Worm (Caenorhabditis elegans) whole organism, L3 larva: ENCODE data around the gene Y37H2A.7.

Experiments
- R02D3.7 ChIP-seq: fragments of 150-350 bp; optimal IDR thresholded peaks from 2 replicates; lab custom pipeline; 2014; ENCODE audit warnings: missing biosample characterization, missing genetic modification characterization
- ZK546.5 ChIP-seq: sonication (generic microtip); optimal IDR thresholded peaks from 2 replicates; lab custom pipeline; 2017; ENCODE audit warnings: missing biosample characterization, missing genetic modification characterization
- ceh-16 ChIP-seq: sonication (generic microtip); optimal IDR thresholded peaks from 2 replicates; lab custom pipeline; 2017; ENCODE audit warnings: missing biosample characterization, missing genetic modification characterization
- daf-12 ChIP-seq: fragments of 150-350 bp; optimal IDR thresholded peaks from 2 replicates; lab custom pipeline; 2014; ENCODE audit warnings: missing biosample characterization, missing genetic modification reagents, missing genetic modification characterization
- egl-27 ChIP-seq: sonication (generic microtip); optimal IDR thresholded peaks from 4 replicates; lab custom pipeline; 2017; ENCODE audit warnings: missing biosample characterization, missing genetic modification reagents, missing genetic modification characterization
- elt-1 ChIP-seq: fragments of 150-350 bp; optimal IDR thresholded peaks from 2 replicates; lab custom pipeline; 2014; ENCODE audit warnings: missing biosample characterization, missing genetic modification characterization
- elt-2 ChIP-seq: sonication (generic microtip); optimal IDR thresholded peaks from 2 replicates; lab custom pipeline; 2016; ENCODE audit warnings: missing genetic modification reagents, mild to moderate bottlenecking, missing genetic modification characterization, missing compliant biosample characterization
- elt-3 ChIP-seq, 3 experiments: fragments of 150-350 bp in 1 of 3; sonication (generic microtip) in 2 of 3; optimal IDR thresholded peaks; 2 replicates in 2 of 3; 4 replicates in 1 of 3; lab custom pipeline; 2014 to 2017; ENCODE audit warnings: missing biosample characterization in 3 of 3, missing genetic modification characterization in 3 of 3
- eor-1 ChIP-seq, 2 experiments: fragments of 150-350 bp; optimal IDR thresholded peaks; 2 replicates each; lab custom pipeline; 2014 to 2018; ENCODE audit warnings: missing biosample characterization in 2 of 2, missing genetic modification characterization in 2 of 2
- fkh-10 ChIP-seq: sonication (generic microtip); optimal IDR thresholded peaks from 2 replicates; lab custom pipeline; 2017; ENCODE audit warnings: missing biosample characterization, missing genetic modification reagents, missing genetic modification characterization
- hmg-11 ChIP-seq: sonication (generic microtip); optimal IDR thresholded peaks from 2 replicates; lab custom pipeline; 2016; ENCODE audit warnings: missing genetic modification characterization, missing compliant biosample characterization
- lin-15B ChIP-seq: fragments of 150-350 bp; optimal IDR thresholded peaks from 2 replicates; lab custom pipeline; 2014; ENCODE audit warnings: missing biosample characterization, missing genetic modification characterization
- lin-39 ChIP-seq: fragments of 150-350 bp; optimal IDR thresholded peaks from 2 replicates; lab custom pipeline; 2018; ENCODE audit warnings: missing biosample characterization, missing genetic modification reagents, missing genetic modification characterization
- mdl-1 ChIP-seq: fragments of 150-350 bp; optimal IDR thresholded peaks from 2 replicates; lab custom pipeline; 2014; ENCODE audit warnings: missing biosample characterization, missing genetic modification characterization
- mml-1 ChIP-seq: fragments of 150-350 bp; sonication (generic microtip); optimal IDR thresholded peaks from 3 replicates; lab custom pipeline; 2014; ENCODE audit warnings: missing biosample characterization, missing genetic modification characterization
- nfya-1 ChIP-seq: sonication (generic microtip); optimal IDR thresholded peaks from 2 replicates; lab custom pipeline; 2017; ENCODE audit warnings: missing genetic modification characterization, mild to moderate bottlenecking, missing compliant biosample characterization, antibody characterized with exemption, moderate library complexity; ENCODE audit not compliant: insufficient read depth
- nhr-11 ChIP-seq: fragments of 150-350 bp; optimal IDR thresholded peaks from 2 replicates; lab custom pipeline; 2014; ENCODE audit warnings: missing biosample characterization, missing genetic modification characterization
- nhr-12 ChIP-seq: fragments of 150-350 bp; optimal IDR thresholded peaks from 2 replicates; lab custom pipeline; 2014; ENCODE audit warnings: missing biosample characterization, missing genetic modification characterization
- nhr-23 ChIP-seq: fragments of 150-350 bp; optimal IDR thresholded peaks from 2 replicates; lab custom pipeline; 2014; ENCODE audit warnings: missing biosample characterization, missing genetic modification reagents, missing genetic modification characterization
- nhr-237 ChIP-seq: fragments of 150-350 bp; optimal IDR thresholded peaks from 2 replicates; lab custom pipeline; 2014; ENCODE audit warnings: missing biosample characterization, missing genetic modification characterization
- nhr-25 ChIP-seq: sonication (generic microtip); optimal IDR thresholded peaks from 2 replicates; lab custom pipeline; 2017; ENCODE audit warnings: missing biosample characterization, missing genetic modification characterization
- nhr-28 ChIP-seq: fragments of 150-350 bp; optimal IDR thresholded peaks from 2 replicates; lab custom pipeline; 2014; ENCODE audit warnings: missing biosample characterization, missing genetic modification characterization
- nhr-43 ChIP-seq: sonication (generic microtip); optimal IDR thresholded peaks from 2 replicates; lab custom pipeline; 2016; ENCODE audit warnings: mild to moderate bottlenecking, missing genetic modification characterization, missing compliant biosample characterization; ENCODE audit not compliant: poor library complexity, severe bottlenecking
- nhr-76 ChIP-seq: fragments of 150-350 bp; sonication (generic microtip); optimal IDR thresholded peaks from 5 replicates; lab custom pipeline; 2014; ENCODE audit warnings: missing biosample characterization, missing genetic modification characterization
- pha-4 ChIP-seq: fragments of 150-350 bp; optimal IDR thresholded peaks from 2 replicates; lab custom pipeline; 2014; ENCODE audit warnings: missing biosample characterization, missing genetic modification reagents, missing genetic modification characterization
- pqm-1 ChIP-seq: fragments of 150-350 bp; optimal IDR thresholded peaks from 2 replicates; lab custom pipeline; 2017; ENCODE audit warnings: missing biosample characterization, missing genetic modification characterization, inconsistent platforms
- sea-2 ChIP-seq: fragments of 150-350 bp; sonication (generic microtip); optimal IDR thresholded peaks from 4 replicates; lab custom pipeline; 2014; ENCODE audit warnings: missing biosample characterization, missing genetic modification reagents, missing genetic modification characterization
- skn-1 ChIP-seq: fragments of 150-350 bp; optimal IDR thresholded peaks from 2 replicates; lab custom pipeline; 2014; ENCODE audit warnings: missing biosample characterization, missing genetic modification characterization
- snpc-4 ChIP-seq: fragments of 150-350 bp; optimal IDR thresholded peaks from 2 replicates; lab custom pipeline; 2014; ENCODE audit warnings: missing biosample characterization, missing genetic modification characterization
- tbx-2 ChIP-seq: sonication (generic microtip); optimal IDR thresholded peaks from 2 replicates; lab custom pipeline; 2016; ENCODE audit warnings: mild to moderate bottlenecking, missing genetic modification characterization, missing compliant biosample characterization
- unc-39 ChIP-seq: sonication (generic microtip); optimal IDR thresholded peaks from 4 replicates; lab custom pipeline; 2017; ENCODE audit warnings: missing biosample characterization, missing genetic modification characterization
- unc-62 ChIP-seq: fragments of 150-350 bp; sonication (generic microtip); optimal IDR thresholded peaks from 4 replicates; lab custom pipeline; 2014; ENCODE audit warnings: missing biosample characterization, missing genetic modification reagents, missing genetic modification characterization
- ztf-11 ChIP-seq: fragments of 150-350 bp; optimal IDR thresholded peaks from 2 replicates; lab custom pipeline; 2014; ENCODE audit warnings: missing biosample characterization, missing genetic modification characterization
- ztf-4 ChIP-seq: fragments of 150-350 bp; optimal IDR thresholded peaks from 2 replicates; lab custom pipeline; 2014; ENCODE audit warnings: missing biosample characterization, missing genetic modification characterization

The Y37H2A.7 gene

DNA sequence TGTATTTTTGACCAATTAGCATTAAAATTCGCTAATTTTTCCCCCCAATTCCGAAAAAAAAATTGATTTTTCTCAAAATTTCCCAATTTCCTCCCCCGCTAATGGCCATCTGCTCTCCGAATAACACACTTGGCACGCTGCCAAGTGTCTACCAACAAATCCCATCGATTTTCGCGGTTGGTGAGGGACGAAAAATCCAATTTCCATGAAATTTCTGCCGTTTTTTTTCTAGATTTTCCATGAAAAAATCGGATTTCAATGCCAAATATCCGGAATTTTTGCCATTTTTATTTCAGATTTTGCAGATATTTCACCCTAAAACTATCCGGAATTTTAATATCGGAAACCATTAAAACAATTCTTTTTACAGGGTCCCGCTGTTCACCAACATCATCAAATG is 24.8 kb downstream of the Y37H2A.7 start:
- TF ChIP-seq nhr-28 (tag; lab: Kevin White, UChicago) (no peak), nhr-25 (no peak), daf-12 (tag; lab: Kevin White, UChicago) (no peak)

ce11 chrV:18107969-18108368 is 26.3 kb downstream of the Y37H2A.7 start, which contains the start of gene Y37H2A.1:
Gene Y37H2A.1 (plus strand): TSS chrV:18108269.
- TF ChIP-seq nhr-23 (tag; lab: Kevin White, UChicago), result no peak
- TF ChIP-seq nhr-76 (tag; lab: Kevin White, UChicago), result no peak
- TF ChIP-seq mdl-1, result no peak
- no peak for TF ChIP-seq elt-2
- no peak for TF ChIP-seq nhr-237 (tag; lab: Kevin White, UChicago)
- no peak for TF ChIP-seq ZK546.5 (tag; lab: Kevin White, UChicago)
- TF ChIP-seq, all 47 proteins: peak for 0

- TF ChIP-seq pqm-1 (tag; lab: Kevin White, UChicago), result no peak
- no peak for TF ChIP-seq hmg-11 (tag; lab: Kevin White, UChicago)
- no peak for TF ChIP-seq nhr-76 (tag; lab: Kevin White, UChicago)
- TF ChIP-seq mml-1, result no peak
These were observed 28.2 kb downstream of the Y37H2A.7 start for ce11 chrV:18106055-18106454.

- TF ChIP-seq elt-3 (tag; optimal IDR thresholded peaks at IDR 0.05; lab: Kevin White, UChicago), result no peak
- TF ChIP-seq mdl-1, result no peak
- TF ChIP-seq snpc-4 (tag; lab: Kevin White, UChicago), result no peak
- TF ChIP-seq ceh-16 (tag; lab: Kevin White, UChicago), result no peak
- TF ChIP-seq sea-2 (GFP tag; lab: Kevin White, UChicago), result no peak
These were observed 35.9 kb downstream of the Y37H2A.7 start, which contains the start of gene par-4 for ce11 chrV:18098387-18098786. Gene par-4 (plus strand): TSS chrV:18098687.

DNA sequence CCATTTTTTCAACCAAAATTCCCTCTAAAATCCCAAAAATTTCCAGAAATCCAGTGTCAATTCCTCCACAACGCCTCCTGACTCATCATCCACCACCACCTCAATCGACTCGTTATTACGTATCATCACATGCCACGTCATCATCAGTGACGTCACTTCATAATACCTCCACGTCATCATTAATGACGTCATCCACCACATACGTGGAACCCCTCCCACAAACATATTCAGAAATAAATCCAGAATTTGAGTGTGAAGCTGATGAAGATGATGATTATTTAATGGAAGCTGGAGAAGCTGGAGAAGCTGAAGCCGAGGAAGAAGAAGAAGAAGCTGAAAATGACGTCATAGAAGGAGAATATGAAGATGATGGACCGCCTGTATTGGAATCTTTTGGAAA is 40.3 kb downstream of the Y37H2A.7 start:
- TF ChIP-seq egl-27 (tag; lab: Kevin White, UChicago) (no peak), mml-1 (no peak), fkh-10 (no peak), tbx-2 (tag; lab: Kevin White, UChicago) (no peak), daf-12 (tag; lab: Kevin White, UChicago) (no peak), pha-4 (tag; lab: Kevin White, UChicago) (no peak), eor-1 (tag; optimal IDR thresholded peaks at IDR 0.05; lab: Kevin White, UChicago) (no peak), unc-62 (GFP tag; lab: Kevin White, UChicago) (no peak), nhr-76 (tag; lab: Kevin White, UChicago) (no peak), snpc-4 (tag; lab: Kevin White, UChicago) (no peak), nhr-237 (tag; lab: Kevin White, UChicago) (no peak), nhr-11 (tag; lab: Kevin White, UChicago) (no peak)

- TF ChIP-seq R02D3.7 (tag; lab: Kevin White, UChicago), result no peak
These were observed 43.1 kb downstream of the Y37H2A.7 start for ce11 chrV:18091216-18091615.

- no peak for TF ChIP-seq ztf-4 (tag; lab: Kevin White, UChicago)
- TF ChIP-seq ztf-11 (tag; lab: Kevin White, UChicago), result no peak
- no peak for TF ChIP-seq elt-3 (tag; optimal IDR thresholded peaks at IDR 0.05; lab: Kevin White, UChicago)
- no peak for TF ChIP-seq unc-39 (tag; lab: Kevin White, UChicago)
- TF ChIP-seq nhr-76 (tag; lab: Kevin White, UChicago), result no peak
- peak; percentile 65 for TF ChIP-seq nfya-1 (tag; lab: Kevin White, UChicago)
- no peak for TF ChIP-seq nhr-43 (tag; lab: Kevin White, UChicago)
- no peak for TF ChIP-seq pqm-1 (tag; lab: Kevin White, UChicago)
- TF ChIP-seq eor-1 (tag; optimal IDR thresholded peaks at IDR 0.05; lab: Kevin White, UChicago), result no peak
- TF ChIP-seq lin-15B (tag; lab: Kevin White, UChicago), result peak; percentile 65
- no peak for TF ChIP-seq tbx-2 (tag; lab: Kevin White, UChicago)
- TF ChIP-seq pha-4 (tag; lab: Kevin White, UChicago), result peak; percentile 60
- TF ChIP-seq lin-39 (tag; lab: Kevin White, UChicago), result no peak
- no peak for TF ChIP-seq elt-1 (tag; lab: Kevin White, UChicago)
- no peak for TF ChIP-seq skn-1 (tag; lab: Kevin White, UChicago)
- TF ChIP-seq sea-2 (GFP tag; lab: Kevin White, UChicago), result no peak
- no peak for TF ChIP-seq fkh-10
- TF ChIP-seq nhr-237 (tag; lab: Kevin White, UChicago), result no peak
- TF ChIP-seq nhr-23 (tag; lab: Kevin White, UChicago), result peak; percentile 8
- no peak for TF ChIP-seq hmg-11 (tag; lab: Kevin White, UChicago)
- no peak for TF ChIP-seq nhr-12 (tag; lab: Kevin White, UChicago)
These were observed 47.5 kb downstream of the Y37H2A.7 start, which contains the start of gene slr-2 for ce11 chrV:18086783-18087182. Gene slr-2 (plus strand): TSS chrV:18087123.
